Worm (Caenorhabditis elegans) whole organism, L4/young adult: ENCODE results near the gene W09C2.8.
A peak's percentile ranks its signal among the peaks of the same experiment; 100 is the strongest.

ENCODE experiments used
- W03F9.2 ChIP-seq: fragments of 150-350 bp; optimal IDR thresholded peaks from 2 replicates; lab custom pipeline; 2014; ENCODE audit warnings: missing biosample characterization, missing genetic modification characterization
- dao-5 ChIP-seq: sonication (generic microtip); optimal IDR thresholded peaks from 2 replicates; lab custom pipeline; 2016; ENCODE audit warnings: missing genotype, missing genetic modification characterization, moderate library complexity, missing compliant biosample characterization
- him-1 ChIP-seq: sonication (generic microtip); optimal IDR thresholded peaks from 2 replicates; lab custom pipeline; 2016; ENCODE audit warnings: missing genotype, missing genetic modification reagents, missing genetic modification characterization, missing compliant biosample characterization

Gene W09C2.8

DNA sequence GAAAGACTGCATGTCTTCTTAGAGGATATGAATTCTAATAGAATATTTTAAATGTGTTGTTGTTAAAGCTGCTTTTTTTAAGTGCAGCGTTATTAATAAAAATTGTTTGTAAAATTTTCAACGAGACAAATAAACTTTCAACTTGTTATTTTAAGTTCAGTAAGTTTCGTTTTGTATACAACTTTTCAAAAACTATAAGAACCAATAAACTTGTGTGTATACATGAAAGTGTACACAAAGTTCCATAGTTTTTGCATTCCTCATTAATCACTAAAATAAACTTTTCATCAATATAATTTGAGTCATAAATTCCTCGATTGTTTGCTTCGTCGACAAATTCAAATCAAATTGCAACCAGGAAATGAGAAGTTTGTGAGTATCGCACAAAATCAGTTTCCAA is 24.5 kb upstream of the W09C2.8 start, which contains the start of gene srm-3:
Gene srm-3 (plus strand): TSS at position 301 of the 400 bp plus-strand sequence.
- TF ChIP-seq dao-5: no peak
- TF ChIP-seq him-1 (tag; lab: Kevin White, UChicago): no peak
- TF ChIP-seq W03F9.2 (tag; lab: Kevin White, UChicago): no peak

DNA sequence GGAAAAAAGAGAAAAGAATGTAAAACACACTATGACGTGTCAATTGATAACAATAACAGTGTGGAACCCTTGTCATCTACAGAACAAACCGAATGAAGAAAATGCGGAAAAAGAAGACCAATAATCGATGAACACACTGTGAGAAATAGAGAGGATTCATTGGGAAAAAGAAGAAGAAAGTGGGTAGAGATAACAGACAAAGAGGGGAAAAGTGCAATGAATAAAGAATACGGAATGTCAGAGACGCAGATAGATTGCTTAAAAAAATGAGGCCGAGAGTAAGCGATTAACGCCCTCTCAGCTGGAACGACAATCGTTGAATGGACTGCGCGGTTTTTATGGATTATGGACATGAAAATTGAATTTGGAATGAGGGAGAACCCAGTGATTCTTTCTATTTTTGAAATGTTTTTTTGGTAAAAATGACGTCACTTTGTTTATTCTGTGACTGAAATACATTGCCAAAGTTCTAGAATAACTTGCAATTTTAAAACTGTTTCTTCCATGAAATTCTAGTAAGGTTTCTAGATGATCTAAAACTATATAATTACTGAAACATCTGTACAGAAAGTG is 23.7 kb upstream of the W09C2.8 start, which contains the start of gene amph-1:
Gene amph-1 (minus strand): TSS at position 85 of the 573 bp plus-strand sequence.
- TF ChIP-seq dao-5 (no peak), W03F9.2 (tag; lab: Kevin White, UChicago) (peak; percentile 44)

DNA sequence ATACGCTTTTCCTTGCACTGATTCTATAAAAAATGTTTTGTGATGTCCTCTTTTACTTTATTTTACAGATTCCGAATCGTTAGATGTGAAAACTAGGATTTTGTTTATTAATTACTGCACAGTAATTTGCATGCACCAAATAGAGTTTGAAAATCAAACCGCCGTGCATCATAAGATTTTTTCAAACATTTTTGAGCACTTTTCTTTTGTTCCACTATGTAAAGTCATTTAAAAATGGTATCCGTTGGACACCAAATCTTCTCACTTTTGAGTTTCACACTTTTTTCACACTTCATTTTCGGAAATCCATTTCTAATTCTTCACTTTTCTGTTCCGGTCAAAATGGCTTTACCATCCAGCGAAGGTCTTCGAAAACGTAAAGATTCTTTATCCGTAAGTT is 19.0 kb upstream of the W09C2.8 start, which contains the start of gene degl-2:
Gene degl-2 (plus strand): TSS at position 301 of the 400 bp plus-strand sequence.
- TF ChIP-seq dao-5 (no peak), him-1 (tag; lab: Kevin White, UChicago) (no peak), W03F9.2 (tag; lab: Kevin White, UChicago) (no peak)

DNA sequence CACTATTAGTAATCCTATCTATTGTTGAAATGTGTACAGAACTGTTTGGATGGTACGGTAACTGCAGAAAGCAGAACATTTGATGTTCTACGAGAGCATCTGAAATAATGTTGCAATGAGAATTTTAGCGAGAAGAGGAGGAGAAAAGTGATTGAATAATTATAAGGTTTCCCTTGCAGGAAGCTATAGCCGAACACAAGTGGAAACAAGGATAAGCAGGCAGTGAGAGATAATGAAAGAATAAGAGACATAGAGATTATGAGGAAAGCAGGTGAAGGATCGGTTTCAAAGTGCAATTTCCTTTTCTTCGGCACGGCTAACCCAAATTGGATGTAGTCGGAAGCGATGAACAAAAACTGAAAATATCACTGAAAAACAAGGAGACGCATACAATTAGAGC is 17.8 kb upstream of the W09C2.8 start, which contains the start of gene del-2:
Gene del-2 (minus strand): TSS at position 101 of the 400 bp plus-strand sequence.
- TF ChIP-seq dao-5 (no peak), him-1 (tag; lab: Kevin White, UChicago) (no peak), W03F9.2 (tag; lab: Kevin White, UChicago) (no peak)

DNA sequence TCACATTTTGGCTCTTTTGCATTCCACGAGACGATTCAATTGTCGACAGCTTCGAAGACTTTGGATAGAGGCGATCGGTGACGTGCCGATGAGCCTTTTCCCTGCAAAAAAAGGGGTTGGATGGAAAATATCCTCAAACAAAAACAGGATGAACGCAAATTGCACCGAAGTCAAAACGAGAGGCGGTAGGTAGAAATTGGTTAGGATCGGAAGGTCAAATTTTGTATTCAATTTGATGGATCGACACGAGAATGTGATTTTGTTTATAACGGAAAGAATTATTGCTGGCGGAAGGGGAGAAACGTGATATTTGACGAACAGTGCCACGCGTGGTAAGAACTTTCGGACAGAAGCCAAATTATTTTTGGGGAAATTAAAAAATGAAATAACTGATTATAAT is 10.7 kb upstream of the W09C2.8 start, which contains the start of gene mca-1:
Gene mca-1 (minus strand): TSS at position 101 of the 400 bp plus-strand sequence.
- no peak for TF ChIP-seq dao-5

DNA sequence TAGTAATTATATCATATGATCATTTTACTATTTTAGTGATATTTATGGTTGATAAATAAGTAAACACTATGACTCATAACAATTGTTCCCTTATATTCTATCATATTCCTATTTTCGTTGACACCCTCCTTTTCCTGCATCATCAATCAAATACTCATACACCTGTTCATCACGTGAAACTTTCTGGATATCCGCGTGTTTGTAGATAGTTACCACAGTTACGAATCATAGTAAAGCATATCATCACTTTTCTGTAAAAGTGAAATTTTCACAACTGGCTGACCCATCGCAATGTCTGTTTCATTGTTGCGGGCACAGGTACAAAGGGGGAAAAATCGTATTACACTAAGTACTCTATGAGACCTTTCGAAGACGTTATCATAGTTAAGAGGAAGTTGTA is 9.7 kb upstream of the W09C2.8 start:
- no peak for TF ChIP-seq dao-5
- TF ChIP-seq W03F9.2 (tag; lab: Kevin White, UChicago): no peak
- no peak for TF ChIP-seq him-1 (tag; lab: Kevin White, UChicago)

DNA sequence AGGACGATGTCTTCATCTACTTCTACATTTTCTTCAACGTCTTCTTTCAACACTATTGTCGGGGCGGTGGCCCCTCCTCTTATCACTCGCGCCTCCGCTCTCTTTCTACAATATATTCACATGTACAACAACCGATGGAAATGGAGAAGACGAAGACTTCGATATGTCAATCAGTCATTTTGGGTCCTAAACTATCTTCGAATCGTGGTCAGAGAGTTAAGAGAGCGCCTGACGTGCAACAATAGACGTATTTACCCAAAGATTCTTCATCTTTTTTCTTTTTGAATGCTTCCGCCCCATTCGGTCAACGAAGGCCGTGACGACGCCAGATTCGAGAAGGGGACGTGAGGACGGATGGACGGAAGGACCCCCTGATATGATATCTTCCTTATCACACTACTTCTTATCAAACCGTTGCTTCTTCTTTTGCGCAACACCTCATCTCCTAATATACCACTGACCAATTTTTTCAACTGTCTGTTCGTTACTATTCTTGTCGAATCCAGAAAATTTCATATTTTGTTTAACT is 8.9 kb upstream of the W09C2.8 start:
- TF ChIP-seq dao-5 (no peak), him-1 (tag; lab: Kevin White, UChicago) (no peak), W03F9.2 (tag; lab: Kevin White, UChicago) (no peak)

DNA sequence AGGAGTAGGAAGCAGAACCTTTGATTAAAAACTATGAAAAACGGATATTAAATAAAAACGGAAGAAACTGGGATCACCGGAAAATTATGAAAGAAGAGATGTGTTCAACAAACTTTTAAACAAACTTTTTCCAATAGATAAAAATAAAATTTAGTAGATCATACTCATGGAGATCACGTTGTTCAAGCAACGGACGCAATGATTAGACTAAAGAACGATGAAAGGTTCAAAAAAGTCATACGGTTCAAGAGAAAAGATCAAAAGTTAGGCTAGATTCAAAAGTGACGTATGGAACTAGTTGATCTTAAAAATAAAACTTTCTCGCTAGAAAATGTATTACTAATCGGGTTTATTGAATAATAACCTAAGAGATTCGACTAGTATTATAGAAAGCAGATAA is 7.9 kb upstream of the W09C2.8 start:
- TF ChIP-seq dao-5 (no peak), him-1 (tag; lab: Kevin White, UChicago) (no peak), W03F9.2 (tag; lab: Kevin White, UChicago) (no peak)

DNA sequence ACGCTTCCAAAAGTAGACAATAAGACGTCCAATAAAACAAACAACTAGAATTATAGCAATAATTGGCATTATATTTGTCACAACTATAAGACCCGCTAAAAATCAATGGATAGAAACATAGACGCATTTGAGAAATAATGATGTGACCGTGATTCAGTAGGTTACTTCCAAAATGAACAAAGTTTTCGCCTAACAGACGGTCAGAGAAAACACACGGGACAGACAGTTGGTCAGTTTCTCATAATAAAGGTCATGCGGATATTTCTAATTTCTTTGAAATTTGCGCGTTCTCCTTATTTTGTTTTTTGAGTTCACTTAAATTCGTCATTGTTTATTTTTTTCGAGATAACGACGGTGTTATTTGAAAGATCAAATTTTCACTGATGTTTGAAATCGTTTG is 7.4 kb upstream of the W09C2.8 start:
- TF ChIP-seq dao-5 (no peak), him-1 (tag; lab: Kevin White, UChicago) (no peak)

DNA sequence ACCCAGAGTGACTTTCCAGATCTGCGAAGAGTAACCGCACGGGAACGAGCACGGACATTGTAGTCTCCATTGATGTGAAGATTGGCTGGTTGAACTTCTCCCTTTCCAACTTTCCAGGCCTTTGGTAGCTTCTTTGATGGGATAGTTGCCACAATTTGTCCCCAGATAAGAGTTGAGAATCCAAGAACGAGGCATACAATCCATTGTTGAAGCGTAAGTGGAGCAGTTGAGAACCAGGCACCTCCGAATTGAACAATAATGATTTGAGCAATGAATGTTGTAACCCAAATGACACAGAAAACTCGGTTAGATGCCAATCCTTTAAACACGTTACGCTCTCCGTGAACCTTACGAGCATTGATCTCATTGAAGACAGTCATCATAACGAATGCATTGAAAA is 2.9 kb upstream of the W09C2.8 start:
- no peak for TF ChIP-seq him-1 (tag; lab: Kevin White, UChicago)
- TF ChIP-seq dao-5: no peak
- TF ChIP-seq W03F9.2 (tag; lab: Kevin White, UChicago): no peak

DNA sequence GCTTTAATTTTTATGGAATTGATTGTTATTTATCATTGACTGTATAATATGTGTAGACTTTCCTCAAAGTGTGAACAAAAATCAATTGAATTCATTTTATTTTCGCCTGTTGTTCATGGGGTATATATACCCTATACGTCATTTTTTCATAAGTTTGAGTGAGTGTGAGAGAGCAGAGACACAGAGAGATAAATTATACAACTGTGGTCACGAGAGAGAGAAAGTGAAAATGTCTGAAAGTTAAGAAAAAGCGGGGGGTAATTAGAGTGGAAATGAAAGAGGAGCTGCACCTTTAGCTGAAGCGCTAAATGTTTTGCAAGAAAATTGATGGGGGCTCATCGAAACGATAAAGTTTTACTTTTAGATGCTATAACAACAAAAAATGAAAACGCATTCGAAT is 1.7 kb upstream of the W09C2.8 start:
- TF ChIP-seq W03F9.2 (tag; lab: Kevin White, UChicago) (no peak), dao-5 (no peak), him-1 (tag; lab: Kevin White, UChicago) (no peak)

DNA sequence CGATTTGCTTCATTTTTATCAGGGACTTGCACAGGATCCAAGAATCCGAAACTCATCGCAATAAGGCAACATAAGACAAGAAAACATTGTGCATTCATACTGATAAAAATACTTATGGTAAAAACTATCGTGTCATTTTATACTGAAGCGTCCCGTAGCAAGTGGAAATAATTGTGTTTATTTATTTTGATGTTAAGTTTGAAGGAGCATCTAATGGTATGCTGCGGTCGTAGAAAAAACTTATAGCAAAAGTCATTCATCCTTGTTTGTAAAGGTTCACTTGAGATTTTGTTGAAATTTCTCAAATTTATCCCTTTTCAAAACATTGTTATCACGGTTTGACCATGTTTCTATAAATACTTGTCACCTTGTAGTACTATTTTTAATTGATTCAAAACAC is 802 bp upstream of the W09C2.8 start, which contains the start of gene W09C2.10:
Gene W09C2.10 (minus strand): TSS at position 101 of the 400 bp plus-strand sequence.
- no peak for TF ChIP-seq dao-5
- TF ChIP-seq him-1 (tag; lab: Kevin White, UChicago): no peak
- TF ChIP-seq W03F9.2 (tag; lab: Kevin White, UChicago): no peak

DNA sequence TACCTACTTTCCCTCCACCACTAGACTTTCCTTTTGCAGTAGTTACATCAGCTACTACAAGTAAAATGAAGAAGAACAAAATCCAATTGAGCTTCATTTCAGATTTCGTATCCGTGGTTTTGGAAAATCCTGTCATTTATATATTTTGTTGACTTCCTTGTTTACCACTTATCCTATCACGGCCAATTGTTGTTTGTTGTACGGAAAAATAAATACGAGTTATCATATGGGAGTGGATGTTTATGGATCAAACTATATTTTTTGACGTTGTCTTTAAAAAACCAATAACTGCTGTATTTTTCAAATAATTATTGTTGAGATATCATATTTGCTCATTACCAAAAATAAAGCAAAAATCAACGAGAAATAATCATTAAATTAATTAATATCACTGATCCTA is 906 bp downstream of the W09C2.8 start, which contains the start of gene W09C2.9:
Gene W09C2.9 (minus strand): TSS at position 101 of the 400 bp plus-strand sequence.
- TF ChIP-seq W03F9.2 (tag; lab: Kevin White, UChicago): no peak

DNA sequence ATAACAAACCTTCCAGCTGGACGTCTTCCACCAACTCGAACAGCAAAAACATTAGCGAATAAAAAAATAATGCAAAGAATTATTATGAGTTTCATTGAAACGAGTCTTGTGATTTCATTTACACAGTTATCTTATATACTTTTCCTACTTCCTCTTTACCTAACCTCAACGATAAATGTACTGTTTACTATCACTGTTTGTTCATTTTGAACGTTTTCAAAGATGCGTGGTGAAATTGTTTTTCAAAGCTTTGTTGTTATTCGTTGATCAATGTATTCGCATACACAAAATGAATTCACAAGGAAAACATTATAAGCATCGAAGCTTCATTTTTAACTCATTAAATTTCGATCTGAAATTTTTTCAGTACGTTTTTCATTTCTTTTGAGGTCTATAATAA is 1.9 kb downstream of the W09C2.8 start, which contains the start of gene W09C2.7:
Gene W09C2.7 (minus strand): TSS at position 101 of the 400 bp plus-strand sequence.
- no peak for TF ChIP-seq dao-5

DNA sequence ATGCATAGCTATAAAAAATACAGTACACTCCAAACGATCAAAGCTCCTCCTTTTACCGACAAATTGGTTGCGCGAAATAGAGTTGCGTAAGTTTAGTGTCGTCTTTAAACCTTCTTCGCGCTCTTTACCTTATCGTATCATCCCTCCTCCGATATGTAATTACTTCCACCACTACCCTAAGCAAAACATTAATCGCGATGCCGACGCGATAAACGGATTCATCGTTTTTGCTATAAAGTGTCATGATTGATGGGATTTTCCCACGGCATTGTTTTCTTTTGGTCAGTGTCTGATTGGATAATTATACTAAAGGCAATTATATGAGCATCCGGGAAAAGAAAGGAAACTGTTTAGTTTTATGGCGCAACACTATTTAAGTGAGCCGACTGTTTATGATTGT is 5.3 kb downstream of the W09C2.8 start:
- no peak for TF ChIP-seq dao-5
- TF ChIP-seq W03F9.2 (tag; lab: Kevin White, UChicago): no peak
- TF ChIP-seq him-1 (tag; lab: Kevin White, UChicago): no peak
